Worm (Caenorhabditis elegans) whole organism, late embryonic: ENCODE measurements around the gene F54B8.4.

ENCODE experiments used
- F13H6.1 ChIP-seq: sonication (generic microtip); optimal IDR thresholded peaks from 2 replicates; lab custom pipeline; 2016; ENCODE audit warnings: missing genetic modification characterization, missing compliant biosample characterization
- K02D7.2 ChIP-seq: sonication (generic microtip); optimal IDR thresholded peaks from 2 replicates; lab custom pipeline; 2017; ENCODE audit warnings: mild to moderate bottlenecking, missing genetic modification characterization, missing compliant biosample characterization
- T23F11.4 ChIP-seq: fragments of 200-800 bp; sonication (Bioruptor generic); optimal IDR thresholded peaks from 2 replicates; lab custom pipeline; 2018; ENCODE audit warnings: mild to moderate bottlenecking, missing genetic modification characterization, missing compliant biosample characterization
- ahr-1 ChIP-seq: sonication (generic microtip); optimal IDR thresholded peaks from 2 replicates; lab custom pipeline; 2016; ENCODE audit warnings: missing genetic modification characterization, missing compliant biosample characterization
- ama-1 ChIP-seq: fragments of 150-350 bp; optimal IDR thresholded peaks from 2 replicates; lab custom pipeline; 2014
- ceh-18 ChIP-seq: sonication (generic microtip); optimal IDR thresholded peaks from 2 replicates; lab custom pipeline; 2016; ENCODE audit warnings: missing genetic modification characterization, missing compliant biosample characterization
- ceh-2 ChIP-seq: sonication (generic microtip); optimal IDR thresholded peaks from 2 replicates; lab custom pipeline; 2016; ENCODE audit warnings: missing genotype, missing genetic modification characterization, missing compliant biosample characterization
- ceh-22 ChIP-seq: sonication (generic microtip); optimal IDR thresholded peaks from 2 replicates; lab custom pipeline; 2017; ENCODE audit warnings: missing biosample characterization, missing genetic modification characterization
- ceh-30 ChIP-seq: fragments of 150-350 bp; optimal IDR thresholded peaks from 2 replicates; lab custom pipeline; 2014; ENCODE audit warnings: missing biosample characterization, missing genetic modification characterization
- ceh-34 ChIP-seq: sonication (generic microtip); optimal IDR thresholded peaks from 2 replicates; lab custom pipeline; 2016; ENCODE audit warnings: mild to moderate bottlenecking, missing genetic modification characterization, missing compliant biosample characterization
- ceh-45 ChIP-seq: fragments of 200-800 bp; sonication (Bioruptor generic); IDR thresholded peaks from 2 replicates; pipeline ENCODE4 v1.3.6; 2022; ENCODE audit warnings: missing genetic modification reagents, missing genetic modification characterization, missing compliant biosample characterization
- ceh-6 ChIP-seq: fragments of 200-800 bp; sonication (Bioruptor generic); optimal IDR thresholded peaks from 2 replicates; lab custom pipeline; 2018; ENCODE audit warnings: mild to moderate bottlenecking, missing genetic modification characterization, missing compliant biosample characterization
- ceh-9 ChIP-seq: sonication (generic microtip); optimal IDR thresholded peaks from 2 replicates; lab custom pipeline; 2016; ENCODE audit warnings: mild to moderate bottlenecking, missing genetic modification characterization, inconsistent platforms, missing compliant biosample characterization
- che-1 ChIP-seq: sonication (generic microtip); optimal IDR thresholded peaks from 2 replicates; lab custom pipeline; 2016; ENCODE audit warnings: mild to moderate bottlenecking, missing genetic modification characterization, missing compliant biosample characterization
- elt-4 ChIP-seq: sonication (generic microtip); optimal IDR thresholded peaks from 2 replicates; lab custom pipeline; 2016; ENCODE audit warnings: missing genetic modification characterization, missing compliant biosample characterization
- eyg-1 ChIP-seq: sonication (generic microtip); optimal IDR thresholded peaks from 2 replicates; lab custom pipeline; 2016; ENCODE audit warnings: missing genotype, missing genetic modification characterization, missing compliant biosample characterization
- gmeb-2 ChIP-seq: sonication (generic microtip); optimal IDR thresholded peaks from 2 replicates; lab custom pipeline; 2016; ENCODE audit warnings: missing genetic modification characterization, inconsistent platforms, missing compliant biosample characterization
- hlh-30 ChIP-seq: sonication (generic microtip); optimal IDR thresholded peaks from 2 replicates; lab custom pipeline; 2017; ENCODE audit warnings: antibody characterized with exemption, missing genetic modification characterization, missing compliant biosample characterization; ENCODE audit not compliant: insufficient read depth
- lim-6 ChIP-seq: sonication (generic microtip); optimal IDR thresholded peaks from 2 replicates; lab custom pipeline; 2016; ENCODE audit warnings: missing genetic modification characterization, missing compliant biosample characterization
- madf-2 ChIP-seq: sonication (generic microtip); optimal IDR thresholded peaks from 2 replicates; lab custom pipeline; 2017; ENCODE audit warnings: missing genetic modification characterization, missing compliant biosample characterization
- nhr-232 ChIP-seq: sonication (generic microtip); optimal IDR thresholded peaks from 2 replicates; lab custom pipeline; 2016; ENCODE audit warnings: missing genetic modification characterization, missing compliant biosample characterization
- pat-9 ChIP-seq: fragments of 200-800 bp; sonication (Bioruptor generic); optimal IDR thresholded peaks from 2 replicates; lab custom pipeline; 2018; ENCODE audit warnings: mild to moderate bottlenecking, missing genetic modification characterization, moderate library complexity, missing compliant biosample characterization
- pha-2 ChIP-seq: sonication (generic microtip); optimal IDR thresholded peaks from 2 replicates; lab custom pipeline; 2017; ENCODE audit warnings: mild to moderate bottlenecking, missing genetic modification characterization, missing compliant biosample characterization
- pqm-1 ChIP-seq: sonication (generic microtip); optimal IDR thresholded peaks from 2 replicates; lab custom pipeline; 2016; ENCODE audit warnings: missing genetic modification characterization, missing compliant biosample characterization
- ref-2 ChIP-seq: sonication (generic microtip); optimal IDR thresholded peaks from 2 replicates; lab custom pipeline; 2016; ENCODE audit warnings: missing genetic modification characterization, missing compliant biosample characterization
- rnt-1 ChIP-seq: sonication (generic microtip); optimal IDR thresholded peaks from 2 replicates; lab custom pipeline; 2016; ENCODE audit warnings: missing genetic modification characterization, missing compliant biosample characterization
- sox-2 ChIP-seq: fragments of 200-800 bp; sonication (Bioruptor generic); IDR thresholded peaks from 2 replicates; pipeline ENCODE4 v1.3.6; 2022; ENCODE audit warnings: missing genetic modification reagents, missing genetic modification characterization, missing compliant biosample characterization
- syd-9 ChIP-seq: sonication (generic microtip); optimal IDR thresholded peaks from 2 replicates; lab custom pipeline; 2016; ENCODE audit warnings: mild to moderate bottlenecking, missing genetic modification characterization, moderate library complexity, missing compliant biosample characterization
- tbx-7 ChIP-seq: sonication (generic microtip); optimal IDR thresholded peaks from 2 replicates; lab custom pipeline; 2016; ENCODE audit warnings: missing genotype, missing genetic modification characterization, missing compliant biosample characterization
- ttx-3 ChIP-seq: sonication (generic microtip); optimal IDR thresholded peaks from 2 replicates; lab custom pipeline; 2016; ENCODE audit warnings: missing genetic modification reagents, missing genetic modification characterization, missing compliant biosample characterization
- unc-55 ChIP-seq: sonication (generic microtip); optimal IDR thresholded peaks from 2 replicates; lab custom pipeline; 2017; ENCODE audit warnings: missing biosample characterization, missing genetic modification reagents, missing genetic modification characterization
- zip-5 ChIP-seq: sonication (generic microtip); optimal IDR thresholded peaks from 2 replicates; lab custom pipeline; 2016; ENCODE audit warnings: missing genetic modification characterization, missing compliant biosample characterization

The F54B8.4 gene

DNA sequence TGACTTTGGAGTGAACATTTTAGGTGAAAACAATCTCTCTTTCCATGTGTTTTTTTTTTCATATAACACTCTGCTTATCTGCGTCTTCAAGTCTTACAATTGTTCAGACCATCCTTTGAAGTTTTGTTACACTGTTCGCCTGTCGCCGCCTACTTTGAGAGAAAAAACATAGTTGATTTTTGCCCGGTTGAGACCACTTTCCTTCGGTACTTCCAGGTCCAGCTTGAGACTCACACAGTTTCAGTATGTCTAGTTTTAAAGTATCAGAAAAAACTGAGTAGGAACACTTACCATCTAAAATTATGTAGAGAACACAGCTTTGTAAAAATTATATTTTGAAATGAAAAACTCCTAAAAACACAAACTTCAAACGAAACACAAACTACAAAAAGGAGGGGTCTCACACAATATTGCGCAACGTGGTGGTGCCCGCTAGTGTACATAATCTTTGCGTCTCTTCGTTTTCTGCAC is at the start of gene F54B8.4, which contains the start of gene fbxa-69:
Gene F54B8.4 (plus strand): TSS at position 421 of the 471 bp plus-strand sequence.
Gene fbxa-69 (minus strand): TSS at position 10 of the 471 bp plus-strand sequence.
- TF ChIP-seq eyg-1 (tag; lab: Kevin White, UChicago) (no peak), ceh-45 (no peak), K02D7.2 (tag; lab: Kevin White, UChicago) (no peak), madf-2 (tag; lab: Kevin White, UChicago) (no peak), ceh-9 (no peak), nhr-232 (tag; lab: Kevin White, UChicago) (no peak), syd-9 (tag; lab: Kevin White, UChicago) (no peak)

DNA sequence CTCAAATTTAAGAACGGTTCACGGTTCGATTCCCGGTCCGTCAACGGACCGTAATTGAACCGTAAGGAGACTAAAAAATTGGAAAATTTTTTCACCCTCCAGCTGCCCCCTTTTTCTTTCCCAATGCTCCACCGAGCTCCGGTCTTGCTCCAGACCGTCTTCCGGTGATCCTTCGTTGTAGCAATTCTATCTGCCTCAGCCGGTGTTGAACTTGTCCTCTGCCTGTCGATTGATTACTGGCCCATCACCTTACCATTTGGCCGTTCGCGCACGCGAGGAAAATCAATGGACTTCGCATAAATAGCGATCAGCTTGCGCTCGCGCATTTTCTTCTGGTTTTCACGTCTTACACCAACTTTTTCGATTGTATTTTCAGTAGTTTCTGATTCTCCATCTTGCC is 48.8 kb upstream of the F54B8.4 start:
- TF ChIP-seq ceh-45 = 0 out of 2 replicates have a peak, but pooled peaks have one; percentile 37

DNA sequence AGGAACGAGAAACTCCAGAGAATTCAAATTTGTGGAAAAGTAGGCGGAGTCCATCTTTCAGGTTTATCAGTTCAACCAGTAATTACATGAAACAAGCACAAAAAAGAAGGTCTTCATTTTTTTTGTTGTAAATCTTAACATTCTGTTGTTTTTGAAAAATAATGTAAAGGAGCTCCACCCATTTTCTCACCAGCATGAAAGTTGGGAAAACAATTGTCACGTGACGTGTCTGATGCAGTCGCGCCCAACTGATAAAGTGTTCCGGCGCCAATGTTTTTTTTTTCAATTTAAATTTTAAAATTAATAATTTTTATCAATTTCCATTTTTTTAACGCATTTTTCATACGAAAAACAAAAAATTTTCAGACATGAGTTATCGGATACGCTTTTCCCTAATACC is 47.1 kb upstream of the F54B8.4 start, which contains the start of gene F57A10.4:
Gene F57A10.4 (plus strand): TSS at position 367 of the 400 bp plus-strand sequence.
- TF ChIP-seq che-1 = no peak
- no peak for TF ChIP-seq elt-4 (tag; lab: Kevin White, UChicago)
- no peak for TF ChIP-seq lim-6 (tag; lab: Kevin White, UChicago)
- no peak for TF ChIP-seq ceh-18 (tag; lab: Kevin White, UChicago)
- no peak for TF ChIP-seq ceh-34 (tag; lab: Kevin White, UChicago)
- TF ChIP-seq nhr-232 (tag; lab: Kevin White, UChicago) = no peak
- TF ChIP-seq ref-2 (tag; lab: Kevin White, UChicago) = no peak
- TF ChIP-seq tbx-7 (tag; lab: Kevin White, UChicago) = no peak
- no peak for TF ChIP-seq pat-9
- no peak for TF ChIP-seq zip-5 (tag; lab: Kevin White, UChicago)
- no peak for TF ChIP-seq ttx-3 (tag; lab: Kevin White, UChicago)
- TF ChIP-seq gmeb-2 (tag; lab: Kevin White, UChicago) = no peak
- TF ChIP-seq, all 69 proteins: peak for 0

DNA sequence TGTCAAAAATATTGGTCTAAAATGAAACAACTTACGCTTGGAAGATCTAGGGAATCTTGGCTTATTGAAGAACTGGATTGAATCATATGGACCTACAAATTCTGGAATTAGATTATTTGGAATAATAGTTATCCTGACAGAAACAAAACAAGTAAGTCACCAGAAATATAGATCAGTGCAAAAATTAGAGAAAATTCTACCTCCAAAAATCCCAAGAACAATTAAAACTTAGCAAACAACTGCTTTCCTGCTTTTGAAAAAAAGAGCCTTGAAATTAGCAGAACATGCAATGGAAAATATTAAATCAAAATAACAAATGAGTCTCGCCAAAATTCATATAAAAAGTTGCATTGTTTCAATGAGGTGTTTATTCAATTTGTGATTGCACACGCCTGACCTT is 43.0 kb upstream of the F54B8.4 start, which contains the start of gene nhr-60:
Gene nhr-60 (minus strand): TSS at position 101 of the 400 bp plus-strand sequence.
- no peak for TF ChIP-seq ceh-30

ce11 chrV:15773941-15774340 is 42.2 kb upstream of the F54B8.4 start:
- TF ChIP-seq pat-9 = no peak
- TF ChIP-seq, all 69 proteins: peak for 0

DNA sequence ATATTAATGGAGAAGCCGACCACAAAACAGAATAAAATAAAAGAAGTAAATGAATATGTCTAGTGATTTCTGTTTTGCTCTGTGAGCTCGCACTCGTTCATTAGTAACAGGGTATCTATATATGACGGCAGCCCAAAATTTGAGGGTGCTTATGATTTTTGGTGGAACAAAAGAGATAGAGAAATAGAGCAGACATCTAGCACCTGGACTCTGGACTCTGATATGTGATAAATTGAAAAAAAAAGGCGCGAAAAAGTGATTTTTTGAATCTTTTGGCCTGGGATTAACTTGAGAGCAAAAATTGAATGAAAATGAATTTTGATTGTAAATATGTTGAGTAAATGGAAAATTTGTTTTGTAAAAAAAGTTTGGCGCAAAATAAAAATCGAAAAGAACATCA is 39.5 kb upstream of the F54B8.4 start, which contains the start of gene nhr-283:
Gene nhr-283 (minus strand): TSS at position 101 of the 400 bp plus-strand sequence.
- no peak for TF ChIP-seq ahr-1
- TF ChIP-seq pha-2 (tag; lab: Kevin White, UChicago) = no peak
- TF ChIP-seq unc-55 (GFP tag; lab: Kevin White, UChicago) = no peak
- TF ChIP-seq ceh-6 = no peak
- no peak for TF ChIP-seq ama-1 (lab: Kevin White, UChicago)
- TF ChIP-seq T23F11.4 (GFP tag; lab: Kevin White, UChicago) = no peak
- TF ChIP-seq ceh-2 (tag; lab: Kevin White, UChicago) = no peak
- TF ChIP-seq che-1 = no peak
- TF ChIP-seq ceh-22 = no peak
- no peak for TF ChIP-seq rnt-1 (tag; lab: Kevin White, UChicago)
- no peak for TF ChIP-seq K02D7.2 (tag; lab: Kevin White, UChicago)
- no peak for TF ChIP-seq pqm-1 (tag; lab: Kevin White, UChicago)
- TF ChIP-seq hlh-30 (tag; lab: Kevin White, UChicago) = no peak
- TF ChIP-seq ceh-34 (tag; lab: Kevin White, UChicago) = no peak
- TF ChIP-seq tbx-7 (tag; lab: Kevin White, UChicago) = no peak
- no peak for TF ChIP-seq F13H6.1 (tag; lab: Kevin White, UChicago)
- TF ChIP-seq sox-2 (GFP tag; lab: Robert Waterston, UW) = no peak
- no peak for TF ChIP-seq gmeb-2 (tag; lab: Kevin White, UChicago)
- TF ChIP-seq ceh-18 (tag; lab: Kevin White, UChicago) = no peak
- no peak for TF ChIP-seq ref-2 (tag; lab: Kevin White, UChicago)
